Fruit fly (Drosophila melanogaster) whole organism: ENCODE data around the gene Alp12.

Source experiments
- CG8478 ChIP-seq: fragments of >200 bp; optimal IDR thresholded peaks from 2 replicates; lab custom pipeline; 2018; ENCODE audit warnings: inconsistent platforms
- Dll ChIP-seq: fragments of >200 bp; optimal IDR thresholded peaks from 2 replicates; lab custom pipeline; 2017
- EcR ChIP-seq, 2 experiments: fragments of >200 bp; optimal IDR thresholded peaks; 2 replicates each; lab custom pipeline; 2017; ENCODE audit warnings: missing biosample characterization in 2 of 2, missing genetic modification characterization in 2 of 2, missing genetic modification reagents in 2 of 2
- psq ChIP-seq: fragments of >200 bp; optimal IDR thresholded peaks from 2 replicates; lab custom pipeline; 2017
- usp ChIP-seq: fragments of >200 bp; optimal IDR thresholded peaks from 2 replicates; lab custom pipeline; 2017; ENCODE audit warnings: missing biosample characterization, missing genetic modification characterization, mixed read lengths

DNA sequence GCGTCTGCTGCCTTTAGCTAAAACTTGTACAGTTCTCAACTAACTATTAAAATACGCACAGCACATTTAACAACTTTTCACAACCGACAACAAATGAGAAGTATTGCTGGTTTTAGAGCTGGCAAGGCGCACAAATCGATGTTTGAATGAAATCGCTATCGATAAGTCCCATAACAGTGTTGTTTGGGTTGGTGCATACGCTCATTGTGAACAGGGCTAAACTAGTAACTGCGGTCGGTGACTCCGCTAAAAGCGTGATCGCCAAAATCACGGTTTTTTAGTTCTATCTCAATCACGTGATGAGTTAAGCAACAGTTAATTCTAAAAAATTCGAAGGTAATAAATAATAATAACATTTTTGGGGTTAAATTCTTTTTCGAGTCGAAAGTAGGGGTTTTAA is 29.5 kb downstream of the Alp12 start, which contains the start of gene Top2:
- TF ChIP-seq CG8478 (lab: Kevin White, UChicago) (no peak), EcR (GFP tag; optimal IDR thresholded peaks at IDR 0.05; lab: Kevin White, UChicago) (no peak), psq (lab: Kevin White, UChicago) (no peak), usp (GFP tag; lab: Kevin White, UChicago) (no peak), Dll (lab: Kevin White, UChicago) (no peak)
